Fruit fly (Drosophila melanogaster) whole organism, wandering third instar larva: ENCODE results near the gene Rtca.
A peak's percentile ranks its signal among the peaks of the same experiment; 100 is the strongest.

Experiments
- Abd-B ChIP-seq: fragments of >200 bp; optimal IDR thresholded peaks from 2 replicates; lab custom pipeline; 2017; ENCODE audit warnings: missing biosample characterization, missing genetic modification characterization
- CG9705 ChIP-seq: fragments of 200-800 bp; sonication (Bioruptor generic); optimal IDR thresholded peaks from 2 replicates; lab custom pipeline; 2018; ENCODE audit warnings: missing biosample characterization, mild to moderate bottlenecking, missing genetic modification characterization
- CrebA ChIP-seq: fragments of 200-800 bp; sonication (Bioruptor generic); optimal IDR thresholded peaks from 2 replicates; lab custom pipeline; 2016; ENCODE audit warnings: missing biosample characterization, mild to moderate bottlenecking, missing genetic modification characterization, borderline replicate concordance
- Dif ChIP-seq: fragments of 200-275, 200-300 bp; sonication (Bioruptor generic); optimal IDR thresholded peaks from 2 replicates; lab custom pipeline; 2018; ENCODE audit warnings: missing biosample characterization, missing genetic modification characterization; ENCODE audit not compliant: partially characterized antibody
- GATAd ChIP-seq: sonication (Bioruptor generic); optimal IDR thresholded peaks from 2 replicates; lab custom pipeline; 2016; ENCODE audit warnings: missing biosample characterization, missing genetic modification characterization
- HLH106 ChIP-seq: fragments of 200-800 bp; optimal IDR thresholded peaks from 3 replicates; lab custom pipeline; 2019; ENCODE audit warnings: missing biosample characterization, mild to moderate bottlenecking, missing genetic modification characterization, moderate library complexity
- Hnf4 ChIP-seq: fragments of 200-800 bp; sonication (Bioruptor generic); optimal IDR thresholded peaks from 2 replicates; lab custom pipeline; 2016; ENCODE audit warnings: missing biosample characterization, mild to moderate bottlenecking, missing genetic modification characterization
- Hr78 ChIP-seq: fragments of >200 bp; optimal IDR thresholded peaks from 2 replicates; lab custom pipeline; 2017; ENCODE audit warnings: missing biosample characterization, missing genetic modification characterization
- Hr83 ChIP-seq: fragments of 200-300 bp; sonication (Bioruptor generic); optimal IDR thresholded peaks from 2 replicates; lab custom pipeline; 2016; ENCODE audit warnings: missing biosample characterization, mild to moderate bottlenecking, missing genetic modification characterization, moderate library complexity; ENCODE audit not compliant: poor library complexity, severe bottlenecking
- Jra ChIP-seq: sonication (Bioruptor generic); optimal IDR thresholded peaks from 2 replicates; lab custom pipeline; 2016; ENCODE audit warnings: missing biosample characterization, missing genetic modification characterization
- Myc ChIP-seq: fragments of >200 bp; optimal IDR thresholded peaks from 2 replicates; lab custom pipeline; 2017
- N ChIP-seq: fragments of >200 bp; optimal IDR thresholded peaks from 2 replicates; lab custom pipeline; 2018; ENCODE audit warnings: missing biosample characterization, missing external identifiers, missing genetic modification characterization
- OdsH ChIP-seq: fragments of 200-800 bp; sonication (Bioruptor generic); optimal IDR thresholded peaks from 2 replicates; lab custom pipeline; 2016; ENCODE audit warnings: missing biosample characterization, mild to moderate bottlenecking, missing genetic modification characterization
- Rel ChIP-seq, 2 experiments: fragments of 200-800 bp; sonication (Bioruptor generic) in 1 of 2; optimal IDR thresholded peaks; 2 replicates in 1 of 2; 3 replicates in 1 of 2; lab custom pipeline; 2016 to 2019; ENCODE audit warnings: mild to moderate bottlenecking in 2 of 2, missing biosample characterization in 2 of 2, missing genetic modification characterization in 2 of 2, moderate library complexity in 1 of 2
- Sp1 ChIP-seq: fragments of 200-800 bp; sonication (Bioruptor generic); optimal IDR thresholded peaks from 3 replicates; lab custom pipeline; 2019; ENCODE audit warnings: missing biosample characterization, mild to moderate bottlenecking, missing genetic modification characterization, moderate library complexity
- brk ChIP-seq: fragments of 200-800 bp; sonication (Bioruptor generic); optimal IDR thresholded peaks from 2 replicates; lab custom pipeline; 2016; ENCODE audit warnings: missing biosample characterization, mild to moderate bottlenecking, missing genetic modification characterization
- dl ChIP-seq, 2 experiments: fragments of 175-275, 200-275 bp in 1 of 2; fragments of 200-275 bp in 1 of 2; sonication (Bioruptor generic); optimal IDR thresholded peaks; lab custom pipeline; 2018; ENCODE audit warnings: mild to moderate bottlenecking in 2 of 2, missing biosample characterization in 2 of 2, missing genetic modification characterization in 2 of 2, moderate library complexity in 2 of 2; ENCODE audit not compliant: partially characterized antibody in 2 of 2, insufficient read depth in 1 of 2
- dmrt93B ChIP-seq: fragments of 200-800 bp; sonication (Bioruptor generic); optimal IDR thresholded peaks from 2 replicates; lab custom pipeline; 2018; ENCODE audit warnings: missing biosample characterization, mild to moderate bottlenecking, missing genetic modification characterization
- dsf ChIP-seq: sonication (Bioruptor generic); optimal IDR thresholded peaks from 2 replicates; lab custom pipeline; 2016; ENCODE audit warnings: missing biosample characterization, missing genetic modification characterization, borderline replicate concordance
- ey ChIP-seq: fragments of 200-800 bp; sonication (Bioruptor generic); optimal IDR thresholded peaks from 2 replicates; lab custom pipeline; 2016; ENCODE audit warnings: missing biosample characterization, missing genetic modification characterization
- foxo ChIP-seq, 2 experiments: fragments of 200-800 bp; sonication (Bioruptor generic); optimal IDR thresholded peaks; 2 replicates in 1 of 2; 3 replicates in 1 of 2; lab custom pipeline; 2016 to 2017; ENCODE audit warnings: missing biosample characterization in 2 of 2, missing genetic modification characterization in 2 of 2
- fru ChIP-seq: fragments of 200-800 bp; sonication (Bioruptor generic); optimal IDR thresholded peaks from 3 replicates; lab custom pipeline; 2016; ENCODE audit warnings: missing biosample characterization, mild to moderate bottlenecking, missing genetic modification characterization
- h ChIP-seq: fragments of 200-800 bp; sonication (Bioruptor generic); optimal IDR thresholded peaks from 3 replicates; lab custom pipeline; 2016; ENCODE audit warnings: missing biosample characterization, mild to moderate bottlenecking, missing genetic modification characterization
- jim ChIP-seq: fragments of 175-275, 200-325 bp; sonication (Bioruptor generic); optimal IDR thresholded peaks from 2 replicates; lab custom pipeline; 2016; ENCODE audit warnings: missing biosample characterization, mild to moderate bottlenecking, missing genetic modification characterization
- pan ChIP-seq: fragments of >200 bp; optimal IDR thresholded peaks from 2 replicates; lab custom pipeline; 2017
- psq ChIP-seq: fragments of 200-800 bp; sonication (Bioruptor generic); optimal IDR thresholded peaks from 3 replicates; lab custom pipeline; 2017; ENCODE audit warnings: missing biosample characterization, mild to moderate bottlenecking, missing genetic modification characterization, moderate library complexity
- rgr ChIP-seq: fragments of 200-800 bp; sonication (Bioruptor generic); optimal IDR thresholded peaks from 3 replicates; lab custom pipeline; 2016; ENCODE audit warnings: missing biosample characterization, mild to moderate bottlenecking, missing genetic modification characterization
- sage ChIP-seq: fragments of 200-800 bp; sonication (Bioruptor generic); optimal IDR thresholded peaks from 2 replicates; lab custom pipeline; 2016; ENCODE audit warnings: missing biosample characterization, mild to moderate bottlenecking, missing genetic modification characterization
- sv ChIP-seq: fragments of 200-800 bp; sonication (Bioruptor generic); optimal IDR thresholded peaks from 3 replicates; lab custom pipeline; 2016; ENCODE audit warnings: missing biosample characterization, missing genetic modification characterization
- tai ChIP-seq: sonication (Bioruptor generic); optimal IDR thresholded peaks from 2 replicates; lab custom pipeline; 2016; ENCODE audit warnings: missing biosample characterization, missing genetic modification characterization
- woc ChIP-seq: sonication (Bioruptor generic); optimal IDR thresholded peaks from 2 replicates; lab custom pipeline; 2016; ENCODE audit warnings: missing biosample characterization, mild to moderate bottlenecking, missing genetic modification characterization

The Rtca gene

DNA sequence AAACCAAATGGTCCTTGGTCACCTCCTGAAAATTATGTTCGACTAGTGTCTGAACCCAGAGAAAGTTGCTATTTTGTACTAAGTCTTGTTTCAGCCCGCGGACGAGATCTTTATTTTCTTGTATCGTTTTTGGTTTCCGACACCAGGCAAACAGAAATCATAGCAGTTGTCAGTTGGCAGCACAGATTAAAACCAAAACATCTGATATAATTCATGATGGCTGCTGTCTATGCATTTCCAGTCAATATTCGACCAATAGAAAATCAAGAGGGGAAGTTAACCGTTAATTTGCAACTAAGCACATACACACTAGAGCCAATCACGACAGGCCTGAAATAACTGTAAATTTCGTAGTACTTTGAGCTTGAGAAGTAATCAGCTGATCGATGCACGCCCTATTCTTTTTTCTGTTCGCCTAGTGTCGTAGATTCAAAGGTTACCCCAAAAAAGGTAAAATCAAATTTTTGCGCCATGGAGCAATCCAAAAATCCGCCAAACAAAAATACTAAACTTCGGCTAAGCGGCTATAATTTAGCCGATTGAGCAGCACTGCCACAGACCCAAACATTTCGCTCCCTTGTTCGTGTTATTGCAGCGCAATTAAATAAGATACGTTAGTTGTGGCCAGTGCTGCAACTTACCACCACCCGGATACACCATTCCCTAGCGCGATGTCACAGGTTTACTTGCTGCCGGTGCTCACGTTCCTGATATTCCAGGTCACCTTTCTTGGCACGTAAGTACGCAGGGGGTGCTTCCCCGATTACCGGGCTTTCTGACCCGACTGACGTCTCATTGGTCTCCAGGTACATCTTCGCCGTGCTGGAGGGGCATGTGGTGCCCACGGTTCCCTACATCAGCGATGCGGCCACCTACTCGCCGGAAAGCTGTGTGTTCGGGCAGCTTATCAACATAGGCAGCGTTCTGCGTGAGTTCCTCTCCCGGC, 4.5 kb downstream of the Rtca start, which contains the start of gene CG4025:
Gene CG4025, plus strand, starts transcription at position 555 of the 946 bp plus-strand sequence.
- TF ChIP-seq Jra (GFP tag; lab: Kevin White, UChicago) (peak; percentile 48), Myc (lab: Kevin White, UChicago) (peak; percentile 83), CG9705 (GFP tag; lab: Kevin White, UChicago) (no peak), Hr83 (GFP tag; lab: Kevin White, UChicago) (no peak), pan (no peak), rgr (GFP tag; lab: Kevin White, UChicago) (no peak), fru (GFP tag; lab: Kevin White, UChicago) (no peak), dmrt93B (no peak), GATAd (no peak), N (no peak), Rel (GFP tag; optimal IDR thresholded peaks at IDR 0.05; lab: Kevin White, UChicago) (no peak), Rel (tag; optimal IDR thresholded peaks at IDR 0.05; lab: Kevin White, UChicago) (peak; percentile 98), psq (GFP tag; lab: Kevin White, UChicago) (no peak), CrebA (no peak), Sp1 (GFP tag; lab: Kevin White, UChicago) (no peak), HLH106 (tag; lab: Kevin White, UChicago) (no peak), dsf (no peak), ey (no peak), jim (GFP tag; lab: Kevin White, UChicago) (no peak), Hr78 (GFP tag; lab: Kevin White, UChicago) (no peak), sage (GFP tag; lab: Kevin White, UChicago) (no peak)

DNA sequence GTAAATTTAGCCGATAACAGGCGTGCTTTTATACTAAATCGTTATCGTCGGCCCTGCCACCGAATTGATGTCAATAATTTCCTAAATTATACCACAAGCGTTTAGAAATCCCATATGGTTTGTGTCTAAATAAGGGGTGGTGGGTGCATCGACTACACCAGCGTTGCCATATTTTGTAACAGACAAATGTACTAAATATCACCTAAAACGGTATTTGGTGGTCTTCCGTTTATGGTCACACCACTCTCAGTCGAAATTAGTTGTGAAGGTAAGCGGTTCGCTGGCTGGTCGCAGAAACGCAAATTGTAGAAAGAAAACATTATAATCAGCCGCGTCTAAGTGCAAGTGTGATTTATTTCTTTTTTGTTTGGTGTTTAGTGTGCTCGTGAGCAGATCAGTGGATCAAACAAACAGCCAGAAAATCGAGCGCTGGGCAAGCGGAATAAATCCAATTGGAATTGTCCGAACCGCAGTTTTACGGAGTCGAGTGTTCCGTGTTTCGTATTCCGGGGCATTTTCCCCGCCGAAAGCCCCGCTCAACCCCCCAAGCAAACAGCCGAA, 8.2 kb downstream of the Rtca start, which contains the start of the genes CG16903 and Unc-76:
Gene CG16903, minus strand, starts transcription at position 39 of the 561 bp plus-strand sequence.
Gene Unc-76, plus strand, starts transcription at position 244 of the 561 bp plus-strand sequence.
- TF ChIP-seq OdsH (GFP tag; lab: Kevin White, UChicago) (peak; percentile 7), brk (GFP tag; lab: Kevin White, UChicago) (no peak), GATAd (no peak), pan (no peak), woc (GFP tag; lab: Kevin White, UChicago) (peak; percentile 6), Rel (GFP tag; optimal IDR thresholded peaks at IDR 0.05; lab: Kevin White, UChicago) (no peak), Rel (tag; optimal IDR thresholded peaks at IDR 0.05; lab: Kevin White, UChicago) (peak; percentile 79), CrebA (no peak), Hr83 (GFP tag; lab: Kevin White, UChicago) (no peak), ey (no peak), HLH106 (tag; lab: Kevin White, UChicago) (peak; percentile 45), sage (GFP tag; lab: Kevin White, UChicago) (no peak), Sp1 (GFP tag; lab: Kevin White, UChicago) (peak; percentile 60), fru (GFP tag; lab: Kevin White, UChicago) (peak; percentile 22), foxo (GFP tag; optimal IDR thresholded peaks at IDR 0.05; lab: Kevin White, UChicago) (peak in 1 of 2 experiments; percentile 19), Hnf4 (GFP tag; lab: Kevin White, UChicago) (no peak), psq (GFP tag; lab: Kevin White, UChicago) (no peak), Myc (lab: Kevin White, UChicago) (peak; percentile 0), Jra (GFP tag; lab: Kevin White, UChicago) (peak; percentile 6), h (peak; percentile 51), tai (GFP tag; lab: Kevin White, UChicago) (no peak), jim (GFP tag; lab: Kevin White, UChicago) (no peak), Abd-B (GFP tag; lab: Kevin White, UChicago) (no peak), Dif (GFP tag; lab: Kevin White, UChicago) (peak; percentile 59), dl (GFP tag; optimal IDR thresholded peaks at IDR 0.05; lab: Kevin White, UChicago; ENCODE audit: insufficient read depth in 1 of 2, partially characterized antibody in 2 of 2) (peak in 1 of 2 experiments; percentile 32), rgr (GFP tag; lab: Kevin White, UChicago) (peak; percentile 55), dmrt93B (peak; percentile 6)

DNA sequence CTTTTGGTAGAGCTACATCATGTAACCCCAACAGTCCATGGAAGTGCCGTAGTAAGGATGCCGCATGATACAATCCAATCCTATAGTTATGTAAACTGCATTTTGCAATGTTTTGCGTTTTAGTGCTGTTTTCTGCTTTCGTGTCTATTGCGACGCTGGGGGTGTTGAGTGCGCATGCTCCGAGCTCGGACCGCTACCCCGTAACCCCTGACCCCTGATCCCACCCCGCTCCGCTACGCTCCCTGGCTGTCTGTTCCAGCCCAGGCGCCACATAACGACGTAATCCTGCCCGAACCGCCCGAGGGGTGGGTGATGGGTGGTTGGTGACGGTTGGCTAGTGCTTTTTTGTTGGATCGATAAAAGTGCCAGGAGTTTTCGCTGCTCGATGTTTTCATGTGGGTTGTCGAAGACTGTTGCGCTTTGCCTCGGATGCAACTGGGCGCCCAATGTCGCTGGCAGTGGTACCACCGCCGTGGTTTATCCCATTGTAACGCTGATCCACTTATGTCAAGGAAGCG, 9.7 kb downstream of the Rtca start:
- TF ChIP-seq h (no peak), Myc (lab: Kevin White, UChicago) (no peak), rgr (GFP tag; lab: Kevin White, UChicago) (no peak), sage (GFP tag; lab: Kevin White, UChicago) (no peak), psq (GFP tag; lab: Kevin White, UChicago) (no peak), ey (no peak), jim (GFP tag; lab: Kevin White, UChicago) (no peak), sv (GFP tag; lab: Kevin White, UChicago) (no peak), Jra (GFP tag; lab: Kevin White, UChicago) (no peak)
